Fruit fly (Drosophila melanogaster) S2 (cell line): Measurements from ENCODE around the gene RpS30.

Experiments used
- CG8478 ChIP-seq: fragments of >200 bp; optimal IDR thresholded peaks from 2 replicates; lab custom pipeline; 2018
- CTCF ChIP-seq, 2 experiments: fragments of >200 bp; optimal IDR thresholded peaks; 2 replicates each; lab custom pipeline; 2018

The RpS30 gene

dm6 chr3R:20850395-20851039 is at the start of gene RpS30:
Gene RpS30, plus strand, starts transcription at chr3R:20850516.
- TF ChIP-seq CTCF (optimal IDR thresholded peaks at IDR 0.05; lab: Kevin White, UChicago) (peak; percentile 39 to 41), CG8478 (no peak)

DNA sequence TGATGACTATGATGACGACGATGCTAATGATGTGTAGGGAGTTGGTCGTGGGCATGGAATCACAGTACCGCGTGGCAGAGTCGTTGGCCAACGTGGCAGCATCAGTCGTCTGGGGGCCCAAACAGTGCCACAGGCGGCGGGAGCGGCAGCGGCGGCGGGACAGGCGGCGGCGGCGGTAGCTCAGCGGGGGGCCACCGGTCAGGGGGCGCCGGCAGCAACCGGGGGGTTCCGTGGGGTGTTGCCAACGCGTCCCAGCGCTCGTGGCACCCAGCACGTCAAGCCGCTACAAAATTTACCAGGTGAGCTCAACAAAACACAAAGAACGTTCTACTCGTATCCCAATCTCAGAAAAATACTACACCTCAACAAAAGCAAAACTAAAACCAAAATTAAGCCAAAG is 48.1 kb upstream of the RpS30 start:
- TF ChIP-seq CTCF (optimal IDR thresholded peaks at IDR 0.05; lab: Kevin White, UChicago) (no peak), CG8478 (no peak)

DNA sequence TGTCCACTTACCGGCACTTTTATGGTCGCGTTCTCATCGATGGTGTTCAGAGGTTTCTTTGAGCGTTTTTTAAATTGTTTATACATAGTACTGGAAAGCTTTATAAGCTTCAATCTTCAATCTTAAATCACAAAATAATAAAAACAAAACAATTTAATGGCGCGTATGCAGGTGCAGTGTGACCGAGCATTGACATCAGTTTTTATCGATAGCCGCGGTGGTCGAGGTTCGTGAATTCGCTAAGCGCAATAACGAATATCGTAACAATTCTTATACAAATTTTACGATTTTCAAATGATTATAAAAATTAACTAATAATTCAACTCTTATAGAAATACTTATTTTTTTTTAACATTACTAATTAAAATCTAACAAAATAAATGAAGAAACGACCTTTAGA is 34.3 kb upstream of the RpS30 start, which contains the start of gene Fancd2:
Gene Fancd2, minus strand, starts transcription at position 183 of the 400 bp plus-strand sequence.
- TF ChIP-seq CG8478, result no peak
- peak in 1 of 2 experiments; percentile 40 for TF ChIP-seq CTCF (optimal IDR thresholded peaks at IDR 0.05; lab: Kevin White, UChicago)

- TF ChIP-seq CG8478, result no peak
- no peak for TF ChIP-seq CTCF (optimal IDR thresholded peaks at IDR 0.05; lab: Kevin White, UChicago)
These were observed 32.1 kb upstream of the RpS30 start for dm6 chr3R:20818237-20818636.

DNA sequence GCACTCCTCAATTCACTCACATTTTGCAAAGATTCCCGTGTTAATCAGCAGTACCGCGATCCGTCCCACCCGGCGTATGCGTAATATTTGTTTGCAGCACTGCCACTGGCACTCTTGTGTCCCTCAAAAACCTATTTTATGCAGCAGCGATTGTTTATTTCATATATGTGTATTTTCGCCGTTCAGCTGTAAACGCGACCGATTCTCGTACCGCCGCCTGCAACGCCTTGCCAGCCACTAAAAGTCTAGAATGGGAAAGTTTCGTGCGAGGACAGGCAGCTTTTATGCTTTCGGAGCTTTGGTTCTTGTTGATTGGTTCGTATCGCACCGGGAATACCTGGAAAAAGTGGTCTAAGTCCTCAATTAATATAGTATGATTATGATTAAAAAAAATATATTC is 31.6 kb upstream of the RpS30 start, which contains the start of gene CG17270:
Gene CG17270, minus strand, starts transcription at position 241 of the 400 bp plus-strand sequence.
- TF ChIP-seq CTCF (optimal IDR thresholded peaks at IDR 0.05; lab: Kevin White, UChicago) (no peak), CG8478 (no peak)

dm6 chr3R:20821815-20822375 is 28.4 kb upstream of the RpS30 start, which contains the start of the genes CG17271 and RpS20:
Gene CG17271, minus strand, starts transcription at chr3R:20821848.
Gene RpS20, plus strand, starts transcription at chr3R:20822181.
- TF ChIP-seq CTCF (optimal IDR thresholded peaks at IDR 0.05; lab: Kevin White, UChicago) (peak; percentile 23 to 49), CG8478 (no peak)

dm6 chr3R:20823704-20824454 is 26.4 kb upstream of the RpS30 start, which contains the start of gene CG17272:
Gene CG17272, minus strand, starts transcription at chr3R:20824239.
- TF ChIP-seq CTCF (optimal IDR thresholded peaks at IDR 0.05; lab: Kevin White, UChicago) (no peak), CG8478 (no peak)

DNA sequence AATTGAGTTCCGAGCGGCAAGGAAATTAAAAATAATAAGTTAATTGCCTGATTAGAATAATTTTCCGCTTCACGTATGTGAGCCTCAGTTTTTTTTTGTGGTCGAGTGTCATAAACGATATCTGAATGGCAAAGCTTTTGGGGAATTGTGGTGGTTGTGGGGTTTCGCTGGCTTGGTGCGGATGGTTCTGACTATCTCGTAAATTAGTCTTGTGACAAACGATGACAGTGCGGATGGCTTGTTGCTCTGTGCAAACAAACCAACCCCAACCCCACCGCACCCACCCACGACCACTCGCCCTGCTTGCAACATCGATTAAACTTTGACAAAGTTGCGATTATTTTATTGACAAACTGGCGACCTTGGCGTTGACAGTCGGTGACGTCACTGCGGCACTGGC is 23.4 kb upstream of the RpS30 start:
- TF ChIP-seq CG8478 (no peak), CTCF (optimal IDR thresholded peaks at IDR 0.05; lab: Kevin White, UChicago) (no peak)

DNA sequence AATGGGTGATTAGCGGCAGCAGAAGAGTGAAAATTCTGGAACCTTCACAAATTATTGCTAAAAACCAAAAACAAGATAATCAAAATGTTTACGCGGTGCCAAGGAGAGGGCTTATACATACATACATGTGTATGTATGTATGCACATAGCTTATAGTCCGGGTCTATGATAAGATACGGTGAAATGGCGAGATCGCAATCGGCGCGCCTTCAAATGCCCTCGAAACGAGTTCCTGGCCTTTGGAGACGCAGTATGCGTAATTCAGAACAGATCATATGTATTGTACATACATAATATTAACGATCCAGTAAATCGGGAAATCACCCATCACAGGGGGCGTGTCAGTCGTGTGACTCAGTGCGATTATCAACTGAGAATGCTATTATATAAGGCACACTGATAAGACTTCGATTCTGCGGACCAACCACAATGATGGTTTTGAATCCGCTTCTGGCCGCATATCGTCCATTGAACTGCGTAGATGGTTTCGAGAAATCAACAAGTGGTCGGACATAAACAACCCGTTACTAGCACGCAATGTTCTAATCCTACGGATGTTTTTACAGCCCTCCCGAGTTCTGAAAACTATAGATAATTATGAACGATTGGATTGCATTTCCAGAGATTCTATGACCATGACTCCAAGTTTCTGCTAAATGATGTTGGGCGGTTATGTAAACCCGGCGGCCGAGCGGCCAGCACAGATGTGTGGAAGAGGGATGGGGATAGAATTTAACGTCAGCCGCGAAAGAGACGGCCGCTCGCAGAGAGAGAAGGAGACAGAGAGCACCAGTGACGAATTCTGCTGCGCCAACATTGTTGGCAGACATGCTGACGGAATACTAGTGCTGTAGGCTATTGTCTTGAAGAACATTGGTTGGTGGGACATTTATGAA is 21.5 kb upstream of the RpS30 start:
- TF ChIP-seq CG8478 (no peak), CTCF (optimal IDR thresholded peaks at IDR 0.05; lab: Kevin White, UChicago) (peak in 1 of 2 experiments; percentile 12)

DNA sequence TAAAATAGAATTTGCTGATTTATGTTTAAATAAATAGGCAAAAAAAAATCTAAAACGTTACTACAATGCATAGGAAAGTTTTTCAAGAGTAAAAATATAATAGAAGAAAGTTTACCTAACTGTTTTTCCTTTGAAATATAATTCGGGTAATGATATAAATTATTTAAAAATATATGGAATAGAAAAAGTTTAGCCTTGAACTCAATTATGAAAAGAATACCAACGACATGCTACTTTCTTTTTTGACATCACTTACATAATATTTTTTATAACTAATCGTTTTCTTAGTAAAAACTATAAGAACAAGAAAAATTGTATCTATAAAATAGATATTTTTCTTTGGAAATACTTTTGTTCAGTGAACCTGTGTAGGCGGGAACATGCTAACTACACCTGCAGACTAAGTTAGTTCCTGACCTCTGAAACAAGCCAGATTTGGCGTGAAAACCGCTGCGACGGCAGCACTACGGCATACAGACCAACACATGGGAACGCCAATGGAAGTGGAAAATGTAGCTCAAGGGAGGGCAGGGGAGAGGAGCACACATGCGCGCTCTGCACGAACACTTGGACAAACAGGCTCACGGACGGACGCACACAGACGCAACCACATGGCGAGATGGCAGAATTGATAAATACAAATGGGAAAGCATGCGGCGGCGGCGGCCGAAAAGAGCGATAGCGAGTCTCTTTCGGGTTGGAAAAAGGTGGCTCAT is 20.7 kb upstream of the RpS30 start:
- TF ChIP-seq CTCF (optimal IDR thresholded peaks at IDR 0.05; lab: Kevin White, UChicago), result no peak
- TF ChIP-seq CG8478, result no peak

DNA sequence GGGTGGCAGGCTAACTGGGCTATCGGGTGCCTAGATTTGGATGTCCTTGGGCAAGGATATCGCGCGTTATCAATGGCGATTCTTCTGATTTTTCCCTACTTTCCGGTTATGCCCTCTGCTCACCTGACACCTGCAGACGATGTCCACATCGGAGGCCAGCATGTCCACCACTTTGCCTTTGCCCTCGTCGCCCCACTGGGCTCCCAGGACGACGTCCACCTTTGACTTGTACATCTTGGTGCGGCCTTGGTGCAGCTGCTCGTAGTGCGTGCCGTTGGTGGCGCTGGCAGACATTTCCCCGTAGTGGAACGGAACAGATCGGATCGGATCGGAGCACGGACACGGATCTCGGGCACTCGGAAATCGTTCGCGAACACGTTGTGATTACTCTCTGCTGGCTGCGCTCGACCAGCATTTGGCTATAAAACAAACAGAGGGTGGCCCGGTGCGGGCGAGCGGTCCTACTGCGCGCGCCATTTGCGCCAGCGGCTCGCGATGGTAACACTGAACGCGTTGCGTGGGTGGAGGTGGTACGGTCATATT is 20.1 kb upstream of the RpS30 start, which contains the start of gene Adss:
Gene Adss, minus strand, starts transcription at position 428 of the 543 bp plus-strand sequence.
- no peak for TF ChIP-seq CG8478
- peak; percentile 2 to 8 for TF ChIP-seq CTCF (optimal IDR thresholded peaks at IDR 0.05; lab: Kevin White, UChicago)

dm6 chr3R:20830963-20831362 is 19.4 kb upstream of the RpS30 start, which contains the start of gene CG31223:
Gene CG31223, plus strand, starts transcription at chr3R:20831127.
- TF ChIP-seq CTCF (optimal IDR thresholded peaks at IDR 0.05; lab: Kevin White, UChicago) (no peak), CG8478 (no peak)

DNA sequence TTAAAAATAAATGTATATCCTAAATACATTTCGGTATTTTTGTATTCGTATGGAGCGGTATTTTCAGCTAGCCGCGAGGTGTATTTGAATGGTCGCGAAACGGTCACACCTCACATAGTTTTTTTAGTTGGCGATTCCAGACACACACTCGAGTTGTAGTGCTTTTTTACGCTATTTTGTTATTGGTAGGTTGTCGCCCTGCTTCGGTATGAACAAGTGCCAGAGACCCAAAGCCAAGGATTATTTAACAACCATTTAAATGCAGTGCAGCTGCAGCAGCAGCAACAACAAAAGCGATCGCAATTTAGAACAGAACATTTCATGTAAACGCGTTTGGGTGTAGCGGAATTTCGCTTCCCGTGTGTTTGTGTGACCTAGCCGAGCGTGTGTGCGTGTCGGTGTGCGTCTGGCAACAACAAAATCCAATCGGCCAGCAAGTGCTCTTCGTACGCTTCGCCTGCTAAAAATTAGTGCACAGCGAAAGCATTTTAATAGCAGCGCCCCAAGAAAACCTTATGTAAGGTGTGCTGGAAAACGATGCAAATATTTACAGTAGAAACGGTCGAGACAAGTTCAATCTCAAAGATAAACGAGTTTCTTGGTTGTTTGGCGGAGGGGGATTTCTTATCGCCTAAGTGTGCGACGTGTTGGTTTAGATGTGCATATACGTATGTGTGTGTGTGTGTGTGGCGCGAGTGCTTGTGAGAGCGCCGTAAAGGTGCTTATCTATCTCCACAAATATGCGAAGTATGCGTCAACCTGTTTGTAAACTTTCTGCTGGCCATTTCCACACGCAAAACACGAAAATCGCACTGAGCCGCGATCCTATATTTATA is 17.4 kb upstream of the RpS30 start, which contains the start of gene Synd:
Gene Synd, plus strand, starts transcription at position 111 of the 836 bp plus-strand sequence.
- TF ChIP-seq CG8478 (no peak), CTCF (optimal IDR thresholded peaks at IDR 0.05; lab: Kevin White, UChicago) (peak in 1 of 2 experiments; percentile 41)
